Worm (Caenorhabditis elegans): ENCODE data around the gene srd-31.
A peak's percentile ranks its signal among the peaks of the same experiment; 100 is the strongest.

Gene srd-31

DNA sequence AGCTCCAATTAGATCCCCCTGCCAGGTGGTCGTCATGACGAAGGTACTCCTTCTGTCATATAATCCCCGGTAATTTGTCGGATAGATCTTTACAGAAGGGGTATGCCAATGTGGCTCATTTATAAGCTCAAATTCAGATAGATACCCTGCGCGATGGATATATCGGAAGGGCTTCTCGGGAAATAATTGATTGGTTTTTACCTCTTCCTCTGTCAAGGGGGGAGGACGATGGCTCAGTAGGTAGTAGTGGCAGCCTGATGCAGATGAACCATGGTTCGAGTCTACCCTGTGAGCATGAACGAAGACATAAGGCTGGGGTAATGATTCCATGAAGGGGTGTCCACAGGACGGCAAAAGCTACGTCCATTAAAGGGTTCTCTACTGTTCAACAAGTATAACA lies 12.6 kb upstream of the srd-31 start:
- TF ChIP-seq pag-3 (tag; optimal IDR thresholded peaks at IDR 0.05; ENCODE audit: borderline replicate concordance) (no peak), hlh-30 (tag; optimal IDR thresholded peaks at IDR 0.05; ENCODE audit: insufficient read depth) (no peak), odd-2 (tag; optimal IDR thresholded peaks at IDR 0.05) (no peak), sdc-2 (tag; optimal IDR thresholded peaks at IDR 0.05) (peak; percentile 95), fkh-6 (tag; optimal IDR thresholded peaks at IDR 0.05) (no peak)

ce11 chrV:7645454-7645853 lies 10.9 kb upstream of the srd-31 start, which contains the start of gene str-47:
TSS of gene str-47 (plus strand) at chrV:7645754.
- TF ChIP-seq unc-42 (tag; optimal IDR thresholded peaks at IDR 0.05) (no peak), zip-5 (tag; optimal IDR thresholded peaks at IDR 0.05) (no peak), madf-2 (tag; optimal IDR thresholded peaks at IDR 0.05) (no peak), nhr-232 (tag; optimal IDR thresholded peaks at IDR 0.05) (no peak)

ce11 chrV:7643416-7643815 lies 8.9 kb upstream of the srd-31 start, which contains the start of gene F07C4.11:
TSS of gene F07C4.11 (minus strand) at chrV:7643516.
- TF ChIP-seq ceh-24 (tag; optimal IDR thresholded peaks at IDR 0.05) (no peak), unc-86 (tag; optimal IDR thresholded peaks at IDR 0.05) (no peak), ceh-2 (tag; optimal IDR thresholded peaks at IDR 0.05) (no peak), ceh-18 (tag; optimal IDR thresholded peaks at IDR 0.05) (no peak), ceh-14 (tag; optimal IDR thresholded peaks at IDR 0.05) (no peak), sox-4 (tag; optimal IDR thresholded peaks at IDR 0.05) (no peak), ceh-45 (GFP tag; IDR thresholded peaks at IDR 0.05) (no peak), npax-4 (tag; optimal IDR thresholded peaks at IDR 0.05) (no peak), ceh-19 (GFP tag; optimal IDR thresholded peaks at IDR 0.05) (no peak), tbx-2 (tag; optimal IDR thresholded peaks at IDR 0.05) (no peak), fax-1 (tag; optimal IDR thresholded peaks at IDR 0.05) (no peak), tbx-7 (tag; optimal IDR thresholded peaks at IDR 0.05) (no peak), hlh-6 (tag; optimal IDR thresholded peaks at IDR 0.05) (no peak), ceh-31 (tag; optimal IDR thresholded peaks at IDR 0.05) (no peak), odd-2 (tag; optimal IDR thresholded peaks at IDR 0.05) (no peak), ref-2 (tag; optimal IDR thresholded peaks at IDR 0.05) (no peak), ceh-34 (tag; optimal IDR thresholded peaks at IDR 0.05) (no peak)

DNA sequence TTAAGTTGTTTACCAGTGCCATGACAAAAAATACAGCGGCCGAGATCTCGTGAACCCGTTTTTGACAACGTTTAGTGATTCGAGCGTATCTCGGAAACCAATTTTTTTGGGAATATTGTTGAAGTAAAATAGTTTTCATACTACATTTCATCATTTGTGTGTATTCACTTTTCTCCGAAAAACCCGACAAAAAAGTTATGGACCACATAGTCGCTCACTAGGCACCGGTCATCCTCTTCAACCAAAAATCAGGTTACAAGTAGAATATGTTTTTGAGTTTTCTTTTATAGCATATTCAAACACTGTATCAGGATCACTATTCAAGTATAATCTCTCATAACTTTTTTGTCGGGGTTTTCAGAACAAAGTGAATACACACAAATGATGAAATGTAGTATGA lies 7.2 kb upstream of the srd-31 start:
- TF ChIP-seq hlh-30 (tag; optimal IDR thresholded peaks at IDR 0.05; ENCODE audit: insufficient read depth) (no peak), pqm-1 (tag; optimal IDR thresholded peaks at IDR 0.05) (no peak), odd-2 (tag; optimal IDR thresholded peaks at IDR 0.05) (no peak), hlh-15 (tag; optimal IDR thresholded peaks at IDR 0.05) (no peak), ama-1 (optimal IDR thresholded peaks at IDR 0.05) (no peak), pha-2 (tag; optimal IDR thresholded peaks at IDR 0.05) (no peak)

DNA sequence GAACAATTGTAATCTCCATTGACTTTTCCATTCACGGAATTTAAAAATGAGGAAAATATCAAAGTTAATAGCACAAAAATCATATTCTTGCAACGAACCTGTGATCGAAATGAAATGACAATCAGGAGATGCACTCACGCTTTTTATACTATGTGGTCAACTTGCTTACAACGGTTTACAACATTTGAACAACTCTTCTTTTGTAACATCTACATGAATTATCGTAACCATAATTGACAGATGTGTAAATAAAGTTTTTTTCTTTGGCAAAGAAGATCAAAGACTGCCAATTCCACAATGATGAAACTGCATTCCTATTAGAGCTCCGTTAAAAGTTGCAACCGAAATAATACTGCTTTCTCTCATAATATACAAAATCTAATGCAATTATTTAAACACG lies 5.2 kb upstream of the srd-31 start, which contains the start of gene F07C4.10:
Gene F07C4.10 (minus strand): TSS at position 101 of the 400 bp plus-strand sequence.
- TF ChIP-seq ahr-1 (tag; optimal IDR thresholded peaks at IDR 0.05), result no peak
- TF ChIP-seq fax-1 (tag; optimal IDR thresholded peaks at IDR 0.05), result no peak
- no peak for TF ChIP-seq ceh-6 (GFP tag; optimal IDR thresholded peaks at IDR 0.05)
- no peak for TF ChIP-seq ceh-14 (tag; optimal IDR thresholded peaks at IDR 0.05)
- no peak for TF ChIP-seq F13H6.1 (tag; optimal IDR thresholded peaks at IDR 0.05)

- TF ChIP-seq zip-5 (tag; optimal IDR thresholded peaks at IDR 0.05) (no peak), ceh-45 (GFP tag; IDR thresholded peaks at IDR 0.05) (no peak), sox-2 (GFP tag; IDR thresholded peaks at IDR 0.05) (no peak), hlh-30 (tag; optimal IDR thresholded peaks at IDR 0.05; ENCODE audit: insufficient read depth) (no peak), rnt-1 (tag; optimal IDR thresholded peaks at IDR 0.05) (no peak), unc-42 (tag; optimal IDR thresholded peaks at IDR 0.05) (no peak), tbx-2 (tag; optimal IDR thresholded peaks at IDR 0.05) (no peak), mec-3 (tag; optimal IDR thresholded peaks at IDR 0.05; ENCODE audit: borderline replicate concordance) (no peak), nhr-232 (tag; optimal IDR thresholded peaks at IDR 0.05) (no peak), hlh-6 (tag; optimal IDR thresholded peaks at IDR 0.05) (no peak), pax-1 (tag; optimal IDR thresholded peaks at IDR 0.05) (no peak), ceh-14 (tag; optimal IDR thresholded peaks at IDR 0.05) (no peak), pros-1 (tag; optimal IDR thresholded peaks at IDR 0.05) (no peak), ets-4 (tag; optimal IDR thresholded peaks at IDR 0.05) (no peak), dve-1 (tag; optimal IDR thresholded peaks at IDR 0.05) (no peak)
Measured at ce11 chrV:7639356-7639755, 4.8 kb upstream of the srd-31 start.
